Fruit fly (Drosophila melanogaster): ENCODE data around the gene Obp22a.

Gene Obp22a

dm6 chr2L:2022823-2023222, 30.9 kb upstream of the Obp22a start:
- no peak for TF ChIP-seq amos (GFP tag; IDR thresholded peaks at IDR 0.05; ENCODE audit: partially characterized antibody)
- no peak for TF ChIP-seq CG10431 (GFP tag; optimal IDR thresholded peaks at IDR 0.05)
- TF ChIP-seq Antp (GFP tag; optimal IDR thresholded peaks at IDR 0.05), result no peak
- no peak for TF ChIP-seq CG4360 (GFP tag; IDR thresholded peaks at IDR 0.05)
- TF ChIP-seq CG11456 (GFP tag; IDR thresholded peaks at IDR 0.05), result no peak
- no peak for TF ChIP-seq Lim3 (GFP tag; IDR thresholded peaks at IDR 0.05)
- TF ChIP-seq Stat92E (GFP tag; optimal IDR thresholded peaks at IDR 0.05), result no peak
- TF ChIP-seq mld (GFP tag; IDR thresholded peaks at IDR 0.05; ENCODE audit: partially characterized antibody), result no peak
- TF ChIP-seq Asciz (GFP tag; optimal IDR thresholded peaks at IDR 0.05), result no peak

DNA sequence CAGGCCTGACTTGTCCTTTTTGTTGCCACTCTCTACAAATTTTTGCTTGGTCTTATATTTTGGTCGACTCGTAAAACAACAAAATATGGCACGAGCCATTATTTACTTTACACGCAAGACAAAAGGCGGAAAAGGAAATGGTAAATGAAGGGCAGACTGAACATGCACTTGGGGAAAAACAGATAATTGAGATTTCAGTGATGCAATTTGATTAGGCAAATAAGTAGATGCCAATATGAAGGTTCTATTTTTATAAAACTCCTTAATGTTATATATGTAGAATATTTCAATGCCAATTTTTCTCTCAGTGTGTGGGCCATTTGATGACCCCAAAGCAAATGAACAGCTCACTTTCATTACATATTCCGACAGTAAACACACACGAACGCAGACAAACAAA, 23.2 kb upstream of the Obp22a start:
- peak; percentile 11 for TF ChIP-seq CG10147 (GFP tag; optimal IDR thresholded peaks at IDR 0.05)
- 0 out of 2 replicates have a peak, but pooled peaks have one; percentile 13 for TF ChIP-seq esg (GFP tag; conservative IDR thresholded peaks at IDR 0.05)
- peak; percentile 15 for TF ChIP-seq CG13296 (GFP tag; optimal IDR thresholded peaks at IDR 0.05)
- 0 out of 2 replicates have a peak, but pooled peaks have one; percentile 9 for TF ChIP-seq ranshi (GFP tag; IDR thresholded peaks at IDR 0.05)
- peak; percentile 48 for TF ChIP-seq lab (GFP tag; optimal IDR thresholded peaks at IDR 0.05)
- TF ChIP-seq Max (GFP tag; optimal IDR thresholded peaks at IDR 0.05), result no peak
- TF ChIP-seq Med (GFP tag), result peak; percentile 28
- TF ChIP-seq Fer1 (GFP tag; optimal IDR thresholded peaks at IDR 0.05), result peak; percentile 44
- TF ChIP-seq grau (tag; optimal IDR thresholded peaks at IDR 0.05), result peak; percentile 32
- TF ChIP-seq stc (GFP tag; IDR thresholded peaks at IDR 0.05), result 0 out of 2 replicates have a peak, but pooled peaks have one; percentile 29
- no peak for TF ChIP-seq D19A (tag; optimal IDR thresholded peaks at IDR 0.05)
- TF ChIP-seq cwo (GFP tag; optimal IDR thresholded peaks at IDR 0.05), result peak; percentile 23
- TF ChIP-seq CG8281 (tag; optimal IDR thresholded peaks at IDR 0.05), result no peak
- TF ChIP-seq CG2120 (GFP tag; optimal IDR thresholded peaks at IDR 0.05), result peak; percentile 55
- TF ChIP-seq CG6683 (GFP tag; optimal IDR thresholded peaks at IDR 0.05), result no peak
- TF ChIP-seq yki (optimal IDR thresholded peaks at IDR 0.05), result no peak
- peak; percentile 57 for TF ChIP-seq CG18599 (GFP tag; optimal IDR thresholded peaks at IDR 0.05)
- peak; percentile 47; the same call in 1 of the 2 replicates for TF ChIP-seq lmd (GFP tag; IDR thresholded peaks at IDR 0.05)
- no peak for TF ChIP-seq CG8944 (GFP tag; optimal IDR thresholded peaks at IDR 0.05)
- TF ChIP-seq CG1602 (GFP tag; optimal IDR thresholded peaks at IDR 0.05), result no peak
- TF ChIP-seq pan (optimal IDR thresholded peaks at IDR 0.05), result no peak
- TF ChIP-seq pan (GFP tag; optimal IDR thresholded peaks at IDR 0.05 in 1 of 2, IDR thresholded peaks at IDR 0.05 in 1 of 2), result peak in 1 of 2 experiments; percentile 11
- TF ChIP-seq Elba2 (GFP tag; optimal IDR thresholded peaks at IDR 0.05), result no peak
- TF ChIP-seq Hr51 (GFP tag; optimal IDR thresholded peaks at IDR 0.05), result peak in 1 of 2 experiments; percentile 21
- TF ChIP-seq prd (optimal IDR thresholded peaks at IDR 0.05), result no peak
- TF ChIP-seq prd (GFP tag; IDR thresholded peaks at IDR 0.05), result peak; percentile 45; the same call in 2 of the 3 replicates
- no peak for TF ChIP-seq Spps (tag; optimal IDR thresholded peaks at IDR 0.05)
- no peak for TF ChIP-seq Bdp1 (GFP tag; optimal IDR thresholded peaks at IDR 0.05)
- TF ChIP-seq CG11456 (GFP tag; IDR thresholded peaks at IDR 0.05), result 0 out of 3 replicates have a peak, but pooled peaks have one; percentile 17
- TF ChIP-seq CG32532 (GFP tag; IDR thresholded peaks at IDR 0.05), result 0 out of 2 replicates have a peak, but pooled peaks have one; percentile 8
- TF ChIP-seq dysf (GFP tag; IDR thresholded peaks at IDR 0.05), result peak; percentile 46; the same call in 2 of the 3 replicates
- no peak for TF ChIP-seq CG12299 (tag; optimal IDR thresholded peaks at IDR 0.05)
- TF ChIP-seq Aef1 (GFP tag; IDR thresholded peaks at IDR 0.05), result peak; percentile 12; the same call in 1 of the 3 replicates
- peak; percentile 55 for TF ChIP-seq sens (GFP tag)
- peak; percentile 39 for TF ChIP-seq CG12769 (tag; optimal IDR thresholded peaks at IDR 0.05)
- no peak for TF ChIP-seq bigmax (GFP tag; optimal IDR thresholded peaks at IDR 0.05)
- peak; percentile 17 for TF ChIP-seq CG15269 (tag; optimal IDR thresholded peaks at IDR 0.05)
- peak; percentile 21 for TF ChIP-seq dmrt99B (tag; optimal IDR thresholded peaks at IDR 0.05)
- no peak for TF ChIP-seq E2f1 (GFP tag; IDR thresholded peaks at IDR 0.05)
- no peak for TF ChIP-seq Stat92E (GFP tag; optimal IDR thresholded peaks at IDR 0.05)
- TF ChIP-seq nau (GFP tag; optimal IDR thresholded peaks at IDR 0.05), result no peak
- TF ChIP-seq CG1603 (tag; optimal IDR thresholded peaks at IDR 0.05), result no peak

Measured in whole organism, embryonic.